Worm (Caenorhabditis elegans) whole organism, late embryonic: Measurements from ENCODE around the gene K08C7.1.
"Not testable (repeated sequence)": the region's sequence is repeated elsewhere in the genome, so short reads cannot be mapped to it uniquely, and the experiment has no call there.

Experiments used
- C08G9.2 ChIP-seq: sonication (generic microtip); optimal IDR thresholded peaks from 2 replicates; lab custom pipeline; 2016; ENCODE audit warnings: mild to moderate bottlenecking, missing genetic modification characterization, moderate library complexity, missing compliant biosample characterization
- C38D4.7 ChIP-seq: fragments of 200-800 bp; sonication (Bioruptor generic); optimal IDR thresholded peaks from 2 replicates; lab custom pipeline; 2018; ENCODE audit warnings: mild to moderate bottlenecking, missing genetic modification characterization, moderate library complexity, missing compliant biosample characterization
- F13H6.1 ChIP-seq: sonication (generic microtip); optimal IDR thresholded peaks from 2 replicates; lab custom pipeline; 2016; ENCODE audit warnings: missing genetic modification characterization, missing compliant biosample characterization
- K02D7.2 ChIP-seq: sonication (generic microtip); optimal IDR thresholded peaks from 2 replicates; lab custom pipeline; 2017; ENCODE audit warnings: mild to moderate bottlenecking, missing genetic modification characterization, missing compliant biosample characterization
- ceh-24 ChIP-seq: sonication (generic microtip); optimal IDR thresholded peaks from 2 replicates; lab custom pipeline; 2016; ENCODE audit warnings: mild to moderate bottlenecking, missing genetic modification characterization, missing compliant biosample characterization
- ceh-48 ChIP-seq: sonication (generic microtip); optimal IDR thresholded peaks from 2 replicates; lab custom pipeline; 2016; ENCODE audit warnings: missing genetic modification characterization, inconsistent platforms, missing compliant biosample characterization
- ceh-6 ChIP-seq: fragments of 200-800 bp; sonication (Bioruptor generic); optimal IDR thresholded peaks from 2 replicates; lab custom pipeline; 2018; ENCODE audit warnings: mild to moderate bottlenecking, missing genetic modification characterization, missing compliant biosample characterization
- ceh-9 ChIP-seq: sonication (generic microtip); optimal IDR thresholded peaks from 2 replicates; lab custom pipeline; 2016; ENCODE audit warnings: mild to moderate bottlenecking, missing genetic modification characterization, inconsistent platforms, missing compliant biosample characterization
- dve-1 ChIP-seq: sonication (generic microtip); optimal IDR thresholded peaks from 2 replicates; lab custom pipeline; 2017; ENCODE audit warnings: antibody characterized with exemption, mild to moderate bottlenecking, missing genetic modification characterization, missing compliant biosample characterization
- eyg-1 ChIP-seq: sonication (generic microtip); optimal IDR thresholded peaks from 2 replicates; lab custom pipeline; 2016; ENCODE audit warnings: missing genotype, missing genetic modification characterization, missing compliant biosample characterization
- fax-1 ChIP-seq: sonication (generic microtip); optimal IDR thresholded peaks from 2 replicates; lab custom pipeline; 2016; ENCODE audit warnings: missing genotype, missing genetic modification characterization, missing compliant biosample characterization
- fkh-6 ChIP-seq: sonication (generic microtip); optimal IDR thresholded peaks from 2 replicates; lab custom pipeline; 2016; ENCODE audit warnings: missing genetic modification characterization, missing compliant biosample characterization
- hlh-8 ChIP-seq: sonication (generic microtip); optimal IDR thresholded peaks from 2 replicates; lab custom pipeline; 2016; ENCODE audit warnings: missing genotype, missing genetic modification characterization, missing compliant biosample characterization
- lin-11 ChIP-seq: fragments of 200-800 bp; sonication (Bioruptor generic); optimal IDR thresholded peaks from 2 replicates; lab custom pipeline; 2018; ENCODE audit warnings: mild to moderate bottlenecking, missing genetic modification characterization, missing compliant biosample characterization
- madf-2 ChIP-seq: sonication (generic microtip); optimal IDR thresholded peaks from 2 replicates; lab custom pipeline; 2017; ENCODE audit warnings: missing genetic modification characterization, missing compliant biosample characterization
- nhr-11 ChIP-seq: fragments of 150-350 bp; optimal IDR thresholded peaks from 2 replicates; lab custom pipeline; 2014; ENCODE audit warnings: missing biosample characterization, missing genetic modification characterization
- npax-4 ChIP-seq: sonication (generic microtip); optimal IDR thresholded peaks from 2 replicates; lab custom pipeline; 2016; ENCODE audit warnings: missing genetic modification characterization, missing compliant biosample characterization
- odd-2 ChIP-seq: sonication (generic microtip); optimal IDR thresholded peaks from 2 replicates; lab custom pipeline; 2017; ENCODE audit warnings: antibody characterized with exemption, mild to moderate bottlenecking, missing genetic modification characterization, missing compliant biosample characterization
- pag-3 ChIP-seq: sonication (generic microtip); optimal IDR thresholded peaks from 2 replicates; lab custom pipeline; 2016; ENCODE audit warnings: missing compliant biosample characterization, missing genetic modification characterization, borderline replicate concordance
- pat-9 ChIP-seq: fragments of 200-800 bp; sonication (Bioruptor generic); optimal IDR thresholded peaks from 2 replicates; lab custom pipeline; 2018; ENCODE audit warnings: mild to moderate bottlenecking, missing genetic modification characterization, moderate library complexity, missing compliant biosample characterization
- pax-1 ChIP-seq: fragments of 150-350 bp; optimal IDR thresholded peaks from 2 replicates; lab custom pipeline; 2014; ENCODE audit warnings: missing biosample characterization, missing genetic modification characterization
- pros-1 ChIP-seq: fragments of 150-350 bp; optimal IDR thresholded peaks from 2 replicates; lab custom pipeline; 2014; ENCODE audit warnings: missing biosample characterization, missing genetic modification reagents, missing genetic modification characterization
- ref-2 ChIP-seq: sonication (generic microtip); optimal IDR thresholded peaks from 2 replicates; lab custom pipeline; 2016; ENCODE audit warnings: missing genetic modification characterization, missing compliant biosample characterization
- sdc-2 ChIP-seq: sonication (generic microtip); optimal IDR thresholded peaks from 2 replicates; lab custom pipeline; 2016; ENCODE audit warnings: missing genotype, missing genetic modification characterization, missing compliant biosample characterization
- sox-2 ChIP-seq: fragments of 200-800 bp; sonication (Bioruptor generic); IDR thresholded peaks from 2 replicates; pipeline ENCODE4 v1.3.6; 2022; ENCODE audit warnings: missing genetic modification reagents, missing genetic modification characterization, missing compliant biosample characterization
- sox-4 ChIP-seq: sonication (generic microtip); optimal IDR thresholded peaks from 2 replicates; lab custom pipeline; 2017; ENCODE audit warnings: mild to moderate bottlenecking, missing genetic modification characterization, inconsistent platforms, missing compliant biosample characterization
- syd-9 ChIP-seq: sonication (generic microtip); optimal IDR thresholded peaks from 2 replicates; lab custom pipeline; 2016; ENCODE audit warnings: mild to moderate bottlenecking, missing genetic modification characterization, moderate library complexity, missing compliant biosample characterization
- tbx-2 ChIP-seq: sonication (generic microtip); optimal IDR thresholded peaks from 2 replicates; lab custom pipeline; 2016; ENCODE audit warnings: missing genetic modification characterization, missing compliant biosample characterization
- ttx-3 ChIP-seq: sonication (generic microtip); optimal IDR thresholded peaks from 2 replicates; lab custom pipeline; 2016; ENCODE audit warnings: missing genetic modification reagents, missing genetic modification characterization, missing compliant biosample characterization
- unc-42 ChIP-seq: sonication (generic microtip); optimal IDR thresholded peaks from 2 replicates; lab custom pipeline; 2016; ENCODE audit warnings: missing genotype, missing genetic modification characterization, missing compliant biosample characterization
- unc-55 ChIP-seq: sonication (generic microtip); optimal IDR thresholded peaks from 2 replicates; lab custom pipeline; 2017; ENCODE audit warnings: missing biosample characterization, missing genetic modification reagents, missing genetic modification characterization
- unc-86 ChIP-seq: sonication (generic microtip); optimal IDR thresholded peaks from 2 replicates; lab custom pipeline; 2016; ENCODE audit warnings: missing genetic modification characterization, missing compliant biosample characterization
- ztf-16 ChIP-seq: sonication (generic microtip); optimal IDR thresholded peaks from 2 replicates; lab custom pipeline; 2017; ENCODE audit warnings: missing genetic modification characterization, missing compliant biosample characterization

Gene K08C7.1

DNA sequence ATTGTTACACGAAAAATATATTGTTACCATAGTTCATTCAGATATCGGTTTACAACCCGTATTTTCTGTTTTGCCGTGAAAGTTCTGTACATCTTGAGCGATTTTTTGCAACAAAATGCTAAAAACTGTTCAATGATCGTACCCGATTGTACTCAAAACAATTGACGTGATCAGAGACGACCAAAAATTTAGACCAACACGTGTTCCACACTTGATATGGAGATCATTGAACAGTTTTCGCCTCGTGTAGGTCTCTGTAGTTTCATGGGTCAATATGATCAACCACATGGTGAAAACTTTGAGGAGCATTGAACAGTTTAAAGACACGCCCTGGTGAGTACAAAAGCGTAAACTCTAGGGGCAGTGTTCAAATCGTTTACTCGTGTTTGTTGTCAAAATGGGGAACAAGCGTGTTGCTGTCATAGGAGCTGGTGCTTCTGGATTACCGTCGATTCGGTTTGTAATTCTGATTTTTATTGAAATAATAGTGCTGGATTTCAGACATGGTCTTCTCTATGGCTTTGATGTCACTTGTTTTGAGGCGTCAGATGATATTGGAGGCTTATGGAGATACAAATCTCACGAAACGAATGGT, 25.6 kb downstream of the K08C7.1 start, which contains the start of gene fmo-2 (continued):
- no peak for TF ChIP-seq fax-1 (tag; lab: Kevin White, UChicago)
- no peak for TF ChIP-seq C08G9.2 (tag; lab: Kevin White, UChicago)
- TF ChIP-seq sox-2 (GFP tag; lab: Robert Waterston, UW), result no peak
- no peak for TF ChIP-seq C38D4.7 (GFP tag; lab: Kevin White, UChicago)
- TF ChIP-seq, all 69 proteins: peak for 0

DNA sequence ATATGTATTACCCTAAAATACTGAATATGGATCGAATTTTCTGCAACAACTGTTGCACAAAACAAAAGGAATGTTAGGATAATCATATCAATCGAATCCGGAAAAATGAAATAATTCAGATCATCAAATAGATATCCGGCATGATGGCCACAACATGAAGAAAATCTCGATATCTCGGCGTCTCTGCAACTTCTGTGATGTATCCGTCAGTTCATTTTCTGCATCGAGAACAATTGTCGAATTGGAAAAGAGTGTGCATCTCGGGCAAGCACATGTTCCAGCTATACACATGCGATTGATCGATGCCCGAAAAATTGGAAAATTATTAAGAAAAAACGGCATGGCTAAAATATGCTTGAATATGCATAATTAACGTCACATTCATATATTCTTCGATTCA, 29.1 kb downstream of the K08C7.1 start, which contains the start of the genes K08C7.6 and R102.1:
Gene K08C7.6, minus strand, starts transcription at position 101 of the 400 bp plus-strand sequence.
Gene R102.1, plus strand, starts transcription at position 291 of the 400 bp plus-strand sequence.
- TF ChIP-seq dve-1 (tag; lab: Kevin White, UChicago), result no peak
- TF ChIP-seq F13H6.1 (tag; lab: Kevin White, UChicago), result no peak
- TF ChIP-seq syd-9 (tag; lab: Kevin White, UChicago), result no peak
- TF ChIP-seq ref-2, result no peak
- no peak for TF ChIP-seq sdc-2 (tag; lab: Kevin White, UChicago)
- TF ChIP-seq fkh-6 (tag; lab: Kevin White, UChicago), result no peak
- TF ChIP-seq ceh-48 (tag; lab: Kevin White, UChicago), result no peak
- no peak for TF ChIP-seq unc-55
- no peak for TF ChIP-seq eyg-1 (tag; lab: Kevin White, UChicago)

DNA sequence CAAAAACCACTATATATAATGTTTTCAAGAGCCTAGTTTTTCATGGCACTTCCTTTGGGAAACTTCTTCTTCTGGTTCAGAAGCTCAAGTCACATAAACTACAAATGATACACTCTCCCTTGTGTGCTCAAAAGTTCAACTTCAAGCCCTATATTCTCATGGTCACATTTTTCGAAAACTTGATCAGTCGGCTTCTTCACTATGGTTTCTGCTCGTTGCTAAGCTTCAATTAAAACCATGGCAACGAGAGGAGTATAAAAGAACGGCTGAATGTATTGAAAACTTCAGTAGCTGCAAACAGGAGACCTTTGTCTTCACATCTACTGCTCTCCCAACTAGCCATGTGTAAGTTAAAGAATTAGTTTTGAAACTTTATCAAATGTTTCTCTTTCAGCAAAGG, 30.7 kb downstream of the K08C7.1 start, which contains the start of gene R102.2:
Gene R102.2, plus strand, starts transcription at position 301 of the 400 bp plus-strand sequence.
- TF ChIP-seq K02D7.2, ceh-48, C08G9.2 (tag; lab: Kevin White, UChicago): not testable (repeated sequence)

DNA sequence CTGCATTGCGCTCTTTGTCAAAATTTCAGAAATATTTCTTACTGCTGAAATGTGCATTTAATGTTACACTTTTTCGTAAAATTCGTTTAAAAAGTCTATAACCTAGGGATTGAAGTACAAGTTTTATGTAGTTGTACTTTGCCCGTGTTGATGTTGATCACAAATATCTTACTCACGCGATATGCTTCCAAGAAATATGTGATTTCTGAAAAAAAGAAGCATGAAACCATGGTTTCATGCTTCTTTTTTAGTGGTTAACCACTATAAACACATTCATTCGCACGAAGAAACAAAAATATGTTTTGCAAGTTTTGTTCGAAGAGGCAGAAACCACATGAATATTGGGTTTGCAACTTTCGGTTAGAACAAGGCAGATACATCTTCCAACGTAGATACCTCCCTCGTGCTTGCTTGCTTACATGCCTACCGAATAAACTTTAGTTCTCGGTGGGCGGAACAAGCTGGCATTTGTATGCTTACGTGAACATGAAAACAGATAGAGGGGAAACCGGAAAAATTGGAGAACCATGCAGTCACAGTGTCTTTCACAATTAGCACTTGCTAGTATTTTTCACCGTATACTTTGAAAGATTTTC, 32.5 kb downstream of the K08C7.1 start, which contains the start of gene R102.3:
Gene R102.3, plus strand, starts transcription at position 546 of the 596 bp plus-strand sequence.
- TF ChIP-seq pat-9 (no peak), ceh-6 (GFP tag; lab: Kevin White, UChicago) (no peak), tbx-2 (tag; lab: Kevin White, UChicago) (no peak), sox-2 (GFP tag; lab: Robert Waterston, UW) (no peak), pros-1 (tag; lab: Kevin White, UChicago) (no peak)

DNA sequence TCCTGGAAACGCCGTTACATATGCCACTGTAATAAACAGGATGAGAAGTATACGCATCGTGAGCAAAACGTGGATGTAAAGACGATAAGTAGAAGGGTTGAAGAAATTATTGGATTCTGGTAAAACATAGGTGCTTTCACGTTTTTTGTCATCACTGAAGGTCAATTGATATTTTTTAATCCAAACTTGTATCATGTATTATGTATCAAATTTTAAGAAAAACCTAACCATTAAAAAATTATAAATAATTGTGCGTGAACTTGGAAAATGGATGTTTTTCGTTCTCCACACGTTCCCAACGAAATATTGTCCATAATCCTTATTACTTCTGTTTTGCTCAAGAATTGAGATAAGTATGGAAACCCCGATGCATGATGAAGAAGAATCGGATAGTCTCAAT, 33.5 kb downstream of the K08C7.1 start, which contains the start of gene R102.8:
Gene R102.8, minus strand, starts transcription at position 101 of the 400 bp plus-strand sequence.
- no peak for TF ChIP-seq nhr-11 (tag; lab: Kevin White, UChicago)
- no peak for TF ChIP-seq npax-4
- no peak for TF ChIP-seq lin-11
- TF ChIP-seq sox-2 (GFP tag; lab: Robert Waterston, UW), result no peak
- TF ChIP-seq unc-86 (tag; lab: Kevin White, UChicago), result no peak
- TF ChIP-seq madf-2 (tag; lab: Kevin White, UChicago), result no peak
- no peak for TF ChIP-seq hlh-8 (tag; lab: Kevin White, UChicago)
- no peak for TF ChIP-seq odd-2 (tag; lab: Kevin White, UChicago)
- no peak for TF ChIP-seq pag-3

DNA sequence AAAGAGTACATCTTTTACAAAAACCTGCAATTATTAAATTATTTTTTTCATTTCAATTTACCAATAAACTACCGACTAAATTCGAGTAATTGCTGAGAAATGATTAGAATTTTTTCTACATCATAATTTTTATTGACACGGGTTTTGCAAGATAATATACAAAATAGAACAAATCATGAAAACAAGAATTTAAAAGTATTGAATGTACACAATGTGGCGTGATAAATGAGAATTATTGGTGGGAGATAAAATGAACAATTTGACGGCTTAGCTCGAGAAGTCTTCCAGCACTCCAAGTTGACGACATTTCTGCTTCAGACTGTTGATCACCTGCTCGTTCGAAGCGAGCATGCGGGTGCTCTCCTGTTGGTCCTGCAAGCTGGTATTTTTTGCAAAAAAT, 38.6 kb downstream of the K08C7.1 start, which contains the start of gene R102.4:
Gene R102.4, minus strand, starts transcription at position 101 of the 400 bp plus-strand sequence.
- TF ChIP-seq pat-9 (no peak), unc-42 (tag; lab: Kevin White, UChicago) (no peak), ceh-9 (tag; lab: Kevin White, UChicago) (no peak), lin-11 (no peak), sox-4 (no peak), ceh-24 (tag; lab: Kevin White, UChicago) (no peak), pros-1 (tag; lab: Kevin White, UChicago) (no peak), npax-4 (no peak), ztf-16 (tag; lab: Kevin White, UChicago) (no peak), pax-1 (tag; lab: Kevin White, UChicago) (no peak), K02D7.2 (tag; lab: Kevin White, UChicago) (no peak), sox-2 (GFP tag; lab: Robert Waterston, UW) (no peak), unc-55 (no peak), fax-1 (tag; lab: Kevin White, UChicago) (no peak), pag-3 (no peak), ttx-3 (tag; lab: Kevin White, UChicago) (no peak)
